Worm (Caenorhabditis elegans) whole organism, midembryonic: Measurements from ENCODE around the gene ZK105.3.
A peak's percentile ranks its signal among the peaks of the same experiment; 100 is the strongest.

Source experiments
- T22C8.4 ChIP-seq: fragments of 200-800 bp; sonication (Bioruptor generic); IDR thresholded peaks from 2 replicates; pipeline ENCODE4 v1.3.6; 2022; ENCODE audit warnings: missing genetic modification characterization, missing compliant biosample characterization
- cog-1 ChIP-seq: sonication (generic microtip); optimal IDR thresholded peaks from 2 replicates; lab custom pipeline; 2016; ENCODE audit warnings: missing genetic modification characterization, missing compliant biosample characterization
- flt-1 ChIP-seq: fragments of 200-800 bp; sonication (Bioruptor generic); IDR thresholded peaks from 2 replicates; pipeline ENCODE4 v1.3.6; 2022; ENCODE audit warnings: missing genetic modification characterization, missing compliant biosample characterization
- klf-2 ChIP-seq: fragments of 200-800 bp; sonication (Bioruptor generic); conservative IDR thresholded peaks from 2 replicates; pipeline ENCODE4 v1.3.6; 2022; ENCODE audit warnings: missing genetic modification reagents, missing genetic modification characterization, missing compliant biosample characterization
- med-1 ChIP-seq: sonication (generic microtip); optimal IDR thresholded peaks from 2 replicates; lab custom pipeline; 2017; ENCODE audit warnings: missing genetic modification characterization, mild to moderate bottlenecking, missing compliant biosample characterization, antibody characterized with exemption, missing genetic modification reagents; ENCODE audit not compliant: insufficient read depth
- ref-1 ChIP-seq: fragments of 200-800 bp; sonication (Bioruptor generic); conservative IDR thresholded peaks from 2 replicates; pipeline ENCODE4 v1.3.6; 2022; ENCODE audit warnings: missing genetic modification reagents, missing genetic modification characterization, missing compliant biosample characterization
- tab-1 ChIP-seq: fragments of 200-800 bp; sonication (Bioruptor generic); IDR thresholded peaks from 2 replicates; pipeline ENCODE4 v1.3.6; 2022; ENCODE audit warnings: missing genetic modification characterization, missing compliant biosample characterization
- ztf-23 ChIP-seq: fragments of 200-800 bp; sonication (Bioruptor generic); IDR thresholded peaks from 2 replicates; pipeline ENCODE4 v1.3.6; 2022; ENCODE audit warnings: missing genetic modification reagents, missing genetic modification characterization, missing compliant biosample characterization
- ztf-29 ChIP-seq: fragments of 200-800 bp; sonication (Bioruptor generic); IDR thresholded peaks from 2 replicates; pipeline ENCODE4 v1.3.6; 2022; ENCODE audit warnings: missing genetic modification reagents, missing genetic modification characterization, missing compliant biosample characterization

Gene ZK105.3

ce11 chrV:7734909-7735308 lies 38.0 kb downstream of the ZK105.3 start, which contains the start of gene clic-1:
Gene clic-1, minus strand, starts transcription at chrV:7734911.
- TF ChIP-seq ref-1 (no peak), cog-1 (tag; lab: Kevin White, UChicago) (peak; percentile 42), T22C8.4 (GFP tag; lab: Robert Waterston, UW) (no peak), klf-2 (GFP tag; lab: Robert Waterston, UW) (no peak), flt-1 (GFP tag; lab: Robert Waterston, UW) (peak; percentile 41; the same call in 1 of the 2 replicates), ztf-23 (GFP tag; lab: Robert Waterston, UW) (peak; percentile 62), tab-1 (GFP tag; lab: Robert Waterston, UW) (no peak)

- no peak for TF ChIP-seq T22C8.4 (GFP tag; lab: Robert Waterston, UW)
- TF ChIP-seq ref-1: no peak
- no peak for TF ChIP-seq med-1 (GFP tag; lab: Kevin White, UChicago)
- no peak for TF ChIP-seq klf-2 (GFP tag; lab: Robert Waterston, UW)
- TF ChIP-seq ztf-23 (GFP tag; lab: Robert Waterston, UW): no peak
- no peak for TF ChIP-seq cog-1 (tag; lab: Kevin White, UChicago)
- no peak for TF ChIP-seq tab-1 (GFP tag; lab: Robert Waterston, UW)
- no peak for TF ChIP-seq flt-1 (GFP tag; lab: Robert Waterston, UW)
- TF ChIP-seq ztf-29 (GFP tag; lab: Robert Waterston, UW): no peak
Observed at ce11 chrV:7735319-7735718, 38.4 kb downstream of the ZK105.3 start, which contains the start of gene srr-10. Gene srr-10, plus strand, starts transcription at chrV:7735619.

ce11 chrV:7737710-7738109 lies 40.8 kb downstream of the ZK105.3 start, which contains the start of gene srr-9:
Gene srr-9, plus strand, starts transcription at chrV:7738010.
- no peak for TF ChIP-seq ztf-29 (GFP tag; lab: Robert Waterston, UW)
- no peak for TF ChIP-seq med-1 (GFP tag; lab: Kevin White, UChicago)
- no peak for TF ChIP-seq klf-2 (GFP tag; lab: Robert Waterston, UW)
- TF ChIP-seq flt-1 (GFP tag; lab: Robert Waterston, UW): no peak
- no peak for TF ChIP-seq T22C8.4 (GFP tag; lab: Robert Waterston, UW)
- no peak for TF ChIP-seq tab-1 (GFP tag; lab: Robert Waterston, UW)

- no peak for TF ChIP-seq klf-2 (GFP tag; lab: Robert Waterston, UW)
- no peak for TF ChIP-seq med-1 (GFP tag; lab: Kevin White, UChicago)
- TF ChIP-seq cog-1 (tag; lab: Kevin White, UChicago): no peak
- TF ChIP-seq ztf-23 (GFP tag; lab: Robert Waterston, UW): no peak
- no peak for TF ChIP-seq ref-1
- no peak for TF ChIP-seq flt-1 (GFP tag; lab: Robert Waterston, UW)
- no peak for TF ChIP-seq ztf-29 (GFP tag; lab: Robert Waterston, UW)
- no peak for TF ChIP-seq T22C8.4 (GFP tag; lab: Robert Waterston, UW)
- TF ChIP-seq tab-1 (GFP tag; lab: Robert Waterston, UW): no peak
Observed at ce11 chrV:7739949-7740348, 43.0 kb downstream of the ZK105.3 start.

ce11 chrV:7741918-7742317 lies 45.0 kb downstream of the ZK105.3 start:
- no peak for TF ChIP-seq T22C8.4 (GFP tag; lab: Robert Waterston, UW)
- TF ChIP-seq ref-1: no peak
- no peak for TF ChIP-seq med-1 (GFP tag; lab: Kevin White, UChicago)
- TF ChIP-seq klf-2 (GFP tag; lab: Robert Waterston, UW): no peak
- TF ChIP-seq ztf-29 (GFP tag; lab: Robert Waterston, UW): no peak
- no peak for TF ChIP-seq flt-1 (GFP tag; lab: Robert Waterston, UW)
- no peak for TF ChIP-seq ztf-23 (GFP tag; lab: Robert Waterston, UW)
- TF ChIP-seq tab-1 (GFP tag; lab: Robert Waterston, UW): no peak
- TF ChIP-seq cog-1 (tag; lab: Kevin White, UChicago): no peak

ce11 chrV:7742485-7742959 lies 45.6 kb downstream of the ZK105.3 start, which contains the start of gene fbxl-5:
Gene fbxl-5, plus strand, starts transcription at chrV:7742909.
- TF ChIP-seq ref-1 (no peak), med-1 (GFP tag; lab: Kevin White, UChicago) (no peak), ztf-23 (GFP tag; lab: Robert Waterston, UW) (no peak), ztf-29 (GFP tag; lab: Robert Waterston, UW) (no peak), T22C8.4 (GFP tag; lab: Robert Waterston, UW) (no peak), flt-1 (GFP tag; lab: Robert Waterston, UW) (no peak), tab-1 (GFP tag; lab: Robert Waterston, UW) (no peak), cog-1 (tag; lab: Kevin White, UChicago) (no peak), klf-2 (GFP tag; lab: Robert Waterston, UW) (no peak)

ce11 chrV:7744068-7744467 lies 47.1 kb downstream of the ZK105.3 start:
- no peak for TF ChIP-seq T22C8.4 (GFP tag; lab: Robert Waterston, UW)
- TF ChIP-seq flt-1 (GFP tag; lab: Robert Waterston, UW): no peak
- TF ChIP-seq ztf-29 (GFP tag; lab: Robert Waterston, UW): no peak
- no peak for TF ChIP-seq cog-1 (tag; lab: Kevin White, UChicago)
- TF ChIP-seq ztf-23 (GFP tag; lab: Robert Waterston, UW): no peak
- TF ChIP-seq med-1 (GFP tag; lab: Kevin White, UChicago): no peak
- no peak for TF ChIP-seq tab-1 (GFP tag; lab: Robert Waterston, UW)
- TF ChIP-seq ref-1: no peak
- no peak for TF ChIP-seq klf-2 (GFP tag; lab: Robert Waterston, UW)

- no peak for TF ChIP-seq T22C8.4 (GFP tag; lab: Robert Waterston, UW)
- TF ChIP-seq ztf-29 (GFP tag; lab: Robert Waterston, UW): no peak
- TF ChIP-seq ref-1: no peak
Observed at ce11 chrV:7745386-7745785, 48.4 kb downstream of the ZK105.3 start.

ce11 chrV:7745903-7746302 lies 49.0 kb downstream of the ZK105.3 start:
- TF ChIP-seq ztf-23 (GFP tag; lab: Robert Waterston, UW): no peak
- TF ChIP-seq flt-1 (GFP tag; lab: Robert Waterston, UW): 0 out of 2 replicates have a peak, but pooled peaks have one; percentile 14
- no peak for TF ChIP-seq ref-1
- TF ChIP-seq cog-1 (tag; lab: Kevin White, UChicago): peak; percentile 51
- peak; percentile 28; the same call in 1 of the 2 replicates for TF ChIP-seq ztf-29 (GFP tag; lab: Robert Waterston, UW)
- TF ChIP-seq tab-1 (GFP tag; lab: Robert Waterston, UW): no peak
